Worm (Caenorhabditis elegans) whole organism, L2 larva: ENCODE results near the gene sos-1.
A peak's percentile ranks its signal among the peaks of the same experiment; 100 is the strongest.

Experiments used
- R02D3.7 ChIP-seq: fragments of 150-350 bp; optimal IDR thresholded peaks from 2 replicates; lab custom pipeline; 2014; ENCODE audit warnings: missing biosample characterization, missing genetic modification characterization
- ZK546.5 ChIP-seq: sonication (generic microtip); optimal IDR thresholded peaks from 2 replicates; lab custom pipeline; 2017; ENCODE audit warnings: missing biosample characterization, missing genetic modification characterization
- aly-2 ChIP-seq: fragments of 150-350 bp; optimal IDR thresholded peaks from 2 replicates; lab custom pipeline; 2014; ENCODE audit warnings: missing biosample characterization, missing genetic modification characterization
- ceh-16 ChIP-seq: fragments of 150-350 bp; optimal IDR thresholded peaks from 2 replicates; lab custom pipeline; 2014; ENCODE audit warnings: missing biosample characterization, missing genetic modification characterization
- ceh-82 ChIP-seq: fragments of 150-350 bp; optimal IDR thresholded peaks from 2 replicates; lab custom pipeline; 2014; ENCODE audit warnings: missing biosample characterization, missing genetic modification characterization
- fos-1 ChIP-seq: fragments of 150-350 bp; optimal IDR thresholded peaks from 2 replicates; lab custom pipeline; 2014; ENCODE audit warnings: missing biosample characterization, missing genetic modification characterization
- gmeb-1 ChIP-seq: fragments of 150-350 bp; optimal IDR thresholded peaks from 2 replicates; lab custom pipeline; 2014; ENCODE audit warnings: missing biosample characterization, missing genetic modification characterization
- nhr-12 ChIP-seq: fragments of 150-350 bp; optimal IDR thresholded peaks from 2 replicates; lab custom pipeline; 2014; ENCODE audit warnings: missing biosample characterization, missing genetic modification characterization
- nhr-77 ChIP-seq: fragments of 150-350 bp; optimal IDR thresholded peaks from 2 replicates; lab custom pipeline; 2014; ENCODE audit warnings: missing biosample characterization, missing genetic modification characterization
- unc-39 ChIP-seq: fragments of 150-350 bp; optimal IDR thresholded peaks from 2 replicates; lab custom pipeline; 2014; ENCODE audit warnings: missing biosample characterization, missing genetic modification characterization
- unc-62 ChIP-seq: fragments of 150-350 bp; optimal IDR thresholded peaks from 2 replicates; lab custom pipeline; 2014; ENCODE audit warnings: missing biosample characterization, missing genetic modification reagents, missing genetic modification characterization
- ztf-11 ChIP-seq: sonication (generic microtip); optimal IDR thresholded peaks from 2 replicates; lab custom pipeline; 2017; ENCODE audit warnings: missing biosample characterization, missing genetic modification characterization

- TF ChIP-seq ZK546.5 (tag; lab: Kevin White, UChicago) = no peak
- no peak for TF ChIP-seq R02D3.7 (tag; lab: Kevin White, UChicago)
- TF ChIP-seq nhr-77 (tag; lab: Kevin White, UChicago) = no peak
- TF ChIP-seq aly-2 (tag; lab: Kevin White, UChicago) = no peak
- TF ChIP-seq gmeb-1 (tag; lab: Kevin White, UChicago) = no peak
- TF ChIP-seq nhr-12 (tag; lab: Kevin White, UChicago) = no peak
- no peak for TF ChIP-seq ztf-11 (tag; lab: Kevin White, UChicago)
- TF ChIP-seq unc-39 = no peak
- peak; percentile 81 for TF ChIP-seq fos-1 (tag; lab: Kevin White, UChicago)
- TF ChIP-seq ceh-16 (tag; lab: Kevin White, UChicago) = no peak
- TF ChIP-seq ceh-82 (tag; lab: Kevin White, UChicago) = no peak
- TF ChIP-seq unc-62 (GFP tag; lab: Kevin White, UChicago) = no peak
Observed at ce11 chrV:4501974-4502373, 47.1 kb downstream of the sos-1 start.
